Worm (Caenorhabditis elegans): ENCODE data around the gene F17C11.6.

The F17C11.6 gene

DNA sequence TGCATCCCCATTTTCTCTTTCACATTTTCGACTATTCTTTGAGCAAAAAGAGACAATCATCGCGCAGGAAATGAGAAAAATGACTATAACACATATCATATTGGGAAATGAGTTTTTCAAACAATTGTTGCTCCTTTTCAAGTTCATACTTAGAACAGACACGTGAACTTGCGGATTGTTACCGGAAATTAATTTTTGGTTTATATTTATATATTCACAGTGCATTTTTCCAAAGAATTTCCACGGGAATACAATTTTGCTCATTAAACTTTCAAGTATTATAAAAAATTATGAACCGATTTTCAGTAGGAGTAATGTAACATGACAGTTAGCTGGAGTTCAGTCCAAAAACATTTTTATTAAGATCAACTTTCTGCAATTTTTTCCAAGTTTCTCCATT is 31.7 kb upstream of the F17C11.6 start, which contains the start of gene F58B4.7:
Gene F58B4.7 (minus strand): TSS at position 101 of the 400 bp plus-strand sequence.
- TF ChIP-seq sup-37 (GFP tag; optimal IDR thresholded peaks at IDR 0.05) = no peak
- no peak for TF ChIP-seq alr-1 (tag; optimal IDR thresholded peaks at IDR 0.05; ENCODE audit: borderline replicate concordance)
- TF ChIP-seq vab-15 (tag; optimal IDR thresholded peaks at IDR 0.05) = no peak
- TF ChIP-seq C34B4.2 (tag; optimal IDR thresholded peaks at IDR 0.05) = no peak
- no peak for TF ChIP-seq sox-4 (tag; optimal IDR thresholded peaks at IDR 0.05)
- TF ChIP-seq lir-3 (tag; optimal IDR thresholded peaks at IDR 0.05; ENCODE audit: poor library complexity) = no peak
- TF ChIP-seq dpl-1 (GFP tag; optimal IDR thresholded peaks at IDR 0.05) = no peak
- no peak for TF ChIP-seq efl-1 (optimal IDR thresholded peaks at IDR 0.05)
- TF ChIP-seq efl-1 (GFP tag; optimal IDR thresholded peaks at IDR 0.05 in 1 of 2) = no peak
- no peak for TF ChIP-seq lin-39 (tag; optimal IDR thresholded peaks at IDR 0.05)
- TF ChIP-seq unc-98 (GFP tag; IDR thresholded peaks at IDR 0.05) = no peak
- TF ChIP-seq mdl-1 (tag; optimal IDR thresholded peaks at IDR 0.05) = no peak

ce11 chrV:10924731-10925130 is 30.2 kb upstream of the F17C11.6 start, which contains the start of gene F58B4.6:
F58B4.6 (plus strand) TSS chrV:10925031.
- no peak for TF ChIP-seq xbp-1 (tag; optimal IDR thresholded peaks at IDR 0.05)
- no peak for TF ChIP-seq aha-1 (tag; optimal IDR thresholded peaks at IDR 0.05)
- TF ChIP-seq egl-27 (tag; optimal IDR thresholded peaks at IDR 0.05) = no peak
- TF ChIP-seq zip-4 (GFP tag; optimal IDR thresholded peaks at IDR 0.05) = no peak
- TF ChIP-seq unc-62 (GFP tag; optimal IDR thresholded peaks at IDR 0.05) = no peak
- TF ChIP-seq rnt-1 (tag; optimal IDR thresholded peaks at IDR 0.05) = no peak
- TF ChIP-seq unc-30 (tag; optimal IDR thresholded peaks at IDR 0.05) = no peak
- TF ChIP-seq blmp-1 (tag; optimal IDR thresholded peaks at IDR 0.05) = no peak
- no peak for TF ChIP-seq lin-15B (tag; optimal IDR thresholded peaks at IDR 0.05)
- TF ChIP-seq efl-1 (optimal IDR thresholded peaks at IDR 0.05) = no peak
- no peak for TF ChIP-seq efl-1 (GFP tag; optimal IDR thresholded peaks at IDR 0.05 in 1 of 2)
- TF ChIP-seq sox-4 (tag; optimal IDR thresholded peaks at IDR 0.05) = no peak
- TF ChIP-seq pax-3 (tag; optimal IDR thresholded peaks at IDR 0.05) = peak; percentile 17
- no peak for TF ChIP-seq lin-35 (GFP tag; optimal IDR thresholded peaks at IDR 0.05)
- TF ChIP-seq lir-3 (tag; optimal IDR thresholded peaks at IDR 0.05; ENCODE audit: poor library complexity) = no peak
- no peak for TF ChIP-seq jun-1 (tag; optimal IDR thresholded peaks at IDR 0.05)
- TF ChIP-seq mdl-1 (tag; optimal IDR thresholded peaks at IDR 0.05) = no peak
- TF ChIP-seq unc-98 (GFP tag; IDR thresholded peaks at IDR 0.05) = no peak
- TF ChIP-seq nhr-71 (tag; optimal IDR thresholded peaks at IDR 0.05) = peak; percentile 12
- TF ChIP-seq nhr-47 (tag; optimal IDR thresholded peaks at IDR 0.05) = peak; percentile 20
- TF ChIP-seq lsy-2 (tag; optimal IDR thresholded peaks at IDR 0.05) = no peak
- TF ChIP-seq fkh-8 (tag; optimal IDR thresholded peaks at IDR 0.05) = peak; percentile 71
- TF ChIP-seq nhr-85 (tag) = no peak

DNA sequence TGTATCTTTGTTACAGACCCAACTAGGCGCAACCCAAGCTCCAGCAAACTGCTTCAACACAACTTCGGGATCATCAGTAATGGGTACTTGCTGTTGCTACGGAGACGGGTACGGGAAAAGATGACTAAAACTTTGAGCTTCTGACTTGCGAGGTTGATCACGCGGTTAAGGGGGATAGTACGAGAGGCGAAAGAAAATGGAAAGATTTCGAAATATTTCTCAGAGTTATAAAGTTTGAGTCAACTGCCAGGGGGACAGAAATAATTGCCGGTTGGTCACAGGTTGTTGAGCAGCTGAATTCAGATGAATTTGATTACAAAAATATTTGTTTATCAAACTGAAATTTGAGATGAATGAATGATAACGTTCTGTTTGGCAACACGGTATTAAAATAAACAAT is 29.3 kb upstream of the F17C11.6 start:
- TF ChIP-seq skn-1 (tag; optimal IDR thresholded peaks at IDR 0.05) = peak; percentile 53
- TF ChIP-seq efl-1 (optimal IDR thresholded peaks at IDR 0.05) = no peak
- peak in 1 of 2 experiments; percentile 15 for TF ChIP-seq efl-1 (GFP tag; optimal IDR thresholded peaks at IDR 0.05 in 1 of 2)
- peak; percentile 68 for TF ChIP-seq fkh-8 (tag; optimal IDR thresholded peaks at IDR 0.05)
- TF ChIP-seq nhr-77 (tag; optimal IDR thresholded peaks at IDR 0.05) = no peak
- no peak for TF ChIP-seq hlh-17 (GFP tag; optimal IDR thresholded peaks at IDR 0.05; ENCODE audit: borderline replicate concordance)
- TF ChIP-seq lin-14 (GFP tag; optimal IDR thresholded peaks at IDR 0.05) = peak; percentile 6
- peak; percentile 22 for TF ChIP-seq nhr-20 (tag; optimal IDR thresholded peaks at IDR 0.05)
- no peak for TF ChIP-seq ceh-82 (tag; optimal IDR thresholded peaks at IDR 0.05)
- TF ChIP-seq nhr-71 (tag; optimal IDR thresholded peaks at IDR 0.05) = peak; percentile 57
- TF ChIP-seq blmp-1 (tag; optimal IDR thresholded peaks at IDR 0.05) = no peak

DNA sequence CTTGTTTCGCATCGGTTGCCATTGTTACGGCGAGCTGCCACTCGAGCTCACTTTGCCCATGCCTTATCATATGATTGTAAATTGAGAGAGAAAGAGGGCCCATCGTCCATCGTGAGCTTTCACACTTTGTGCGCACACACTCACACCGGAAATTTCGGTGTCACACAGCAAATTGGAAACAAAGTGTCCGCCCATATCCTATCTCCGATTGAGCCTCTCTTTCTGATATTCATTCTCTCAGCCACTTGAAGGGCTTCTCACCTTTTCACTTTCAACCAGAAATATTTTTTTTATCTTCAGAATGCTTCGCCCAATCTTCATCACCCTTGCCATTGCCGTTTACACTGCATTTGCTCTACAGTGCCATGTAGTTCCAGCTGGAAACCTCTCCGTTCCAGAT is 25.4 kb upstream of the F17C11.6 start, which contains the start of gene F58B4.3:
Gene F58B4.3 (plus strand): TSS at position 301 of the 400 bp plus-strand sequence.
- TF ChIP-seq nhr-71 (tag; optimal IDR thresholded peaks at IDR 0.05) (peak; percentile 16), mdl-1 (tag; optimal IDR thresholded peaks at IDR 0.05) (no peak), fkh-8 (tag; optimal IDR thresholded peaks at IDR 0.05) (peak; percentile 64), nhr-77 (tag; optimal IDR thresholded peaks at IDR 0.05) (no peak), pax-3 (tag; optimal IDR thresholded peaks at IDR 0.05) (peak; percentile 31), sox-4 (tag; optimal IDR thresholded peaks at IDR 0.05) (no peak)

All from whole organism, L1 larva.